Fruit fly (Drosophila melanogaster) whole organism, wandering third instar larva: Measurements from ENCODE around the gene CG12682.

Experiments
- Jra ChIP-seq: sonication (Bioruptor generic); optimal IDR thresholded peaks from 2 replicates; lab custom pipeline; 2016; ENCODE audit warnings: missing biosample characterization, missing genetic modification characterization
- Mio ChIP-seq: sonication (Bioruptor generic); optimal IDR thresholded peaks from 2 replicates; lab custom pipeline; 2016; ENCODE audit warnings: missing biosample characterization, missing genetic modification characterization
- OdsH ChIP-seq: fragments of 200-800 bp; sonication (Bioruptor generic); optimal IDR thresholded peaks from 2 replicates; lab custom pipeline; 2016; ENCODE audit warnings: missing biosample characterization, mild to moderate bottlenecking, missing genetic modification characterization
- br ChIP-seq: fragments of 200-800 bp; sonication (Bioruptor generic); optimal IDR thresholded peaks from 2 replicates; lab custom pipeline; 2016; ENCODE audit warnings: missing biosample characterization, missing genetic modification characterization
- dsf ChIP-seq: sonication (Bioruptor generic); optimal IDR thresholded peaks from 2 replicates; lab custom pipeline; 2016; ENCODE audit warnings: missing biosample characterization, missing genetic modification characterization, borderline replicate concordance
- jim ChIP-seq: fragments of 175-275, 200-325 bp; sonication (Bioruptor generic); optimal IDR thresholded peaks from 2 replicates; lab custom pipeline; 2016; ENCODE audit warnings: missing biosample characterization, mild to moderate bottlenecking, missing genetic modification characterization
- pan ChIP-seq: fragments of >200 bp; optimal IDR thresholded peaks from 2 replicates; lab custom pipeline; 2017
- psq ChIP-seq: fragments of 200-800 bp; sonication (Bioruptor generic); optimal IDR thresholded peaks from 3 replicates; lab custom pipeline; 2017; ENCODE audit warnings: missing biosample characterization, mild to moderate bottlenecking, missing genetic modification characterization, moderate library complexity
- tai ChIP-seq: sonication (Bioruptor generic); optimal IDR thresholded peaks from 2 replicates; lab custom pipeline; 2016; ENCODE audit warnings: missing biosample characterization, missing genetic modification characterization
- usp ChIP-seq: fragments of >200 bp; optimal IDR thresholded peaks from 2 replicates; lab custom pipeline; 2017; ENCODE audit warnings: missing biosample characterization, missing genetic modification characterization

- no peak for TF ChIP-seq psq (GFP tag; lab: Kevin White, UChicago)
- TF ChIP-seq tai: no peak
- no peak for TF ChIP-seq Jra (GFP tag; lab: Kevin White, UChicago)
- no peak for TF ChIP-seq OdsH (GFP tag; lab: Kevin White, UChicago)
- no peak for TF ChIP-seq dsf (GFP tag; lab: Kevin White, UChicago)
- TF ChIP-seq Mio: no peak
- no peak for TF ChIP-seq br
- no peak for TF ChIP-seq pan (lab: Kevin White, UChicago)
- no peak for TF ChIP-seq jim (GFP tag; lab: Kevin White, UChicago)
- no peak for TF ChIP-seq usp
Measured at dm6 chrX:4860266-4860665, 34.5 kb downstream of the CG12682 start.
